Worm (Caenorhabditis elegans): ENCODE measurements around the gene F48G7.8.

DNA sequence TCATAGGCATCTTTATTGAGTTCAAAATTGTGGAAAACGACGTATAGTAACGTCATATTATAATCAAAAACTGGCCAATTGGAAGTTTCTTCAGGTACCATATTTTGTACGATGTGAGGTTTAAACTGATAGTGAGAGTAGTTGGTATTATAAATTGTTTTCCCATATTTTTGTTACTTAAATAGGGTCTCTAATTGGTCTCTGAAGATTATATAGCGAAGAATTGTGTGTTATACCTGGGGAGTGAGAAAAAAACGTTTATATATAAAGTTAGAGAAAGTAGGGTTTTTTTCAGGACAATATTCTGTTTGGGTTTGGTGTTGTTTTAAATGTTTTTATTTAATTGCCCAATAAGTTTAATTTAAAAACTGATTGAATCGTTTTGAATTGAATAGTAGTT lies 2.6 kb downstream of the F48G7.8 start, which contains the start of gene srt-17:
- TF ChIP-seq ztf-23 (GFP tag; IDR thresholded peaks at IDR 0.05) (no peak), ztf-29 (GFP tag; IDR thresholded peaks at IDR 0.05) (no peak), klf-2 (GFP tag; conservative IDR thresholded peaks at IDR 0.05) (no peak), cog-1 (tag; optimal IDR thresholded peaks at IDR 0.05) (no peak)
